Fruit fly (Drosophila melanogaster): ENCODE measurements around the gene ome.
A peak's percentile ranks its signal among the peaks of the same experiment; 100 is the strongest.

The ome gene

DNA sequence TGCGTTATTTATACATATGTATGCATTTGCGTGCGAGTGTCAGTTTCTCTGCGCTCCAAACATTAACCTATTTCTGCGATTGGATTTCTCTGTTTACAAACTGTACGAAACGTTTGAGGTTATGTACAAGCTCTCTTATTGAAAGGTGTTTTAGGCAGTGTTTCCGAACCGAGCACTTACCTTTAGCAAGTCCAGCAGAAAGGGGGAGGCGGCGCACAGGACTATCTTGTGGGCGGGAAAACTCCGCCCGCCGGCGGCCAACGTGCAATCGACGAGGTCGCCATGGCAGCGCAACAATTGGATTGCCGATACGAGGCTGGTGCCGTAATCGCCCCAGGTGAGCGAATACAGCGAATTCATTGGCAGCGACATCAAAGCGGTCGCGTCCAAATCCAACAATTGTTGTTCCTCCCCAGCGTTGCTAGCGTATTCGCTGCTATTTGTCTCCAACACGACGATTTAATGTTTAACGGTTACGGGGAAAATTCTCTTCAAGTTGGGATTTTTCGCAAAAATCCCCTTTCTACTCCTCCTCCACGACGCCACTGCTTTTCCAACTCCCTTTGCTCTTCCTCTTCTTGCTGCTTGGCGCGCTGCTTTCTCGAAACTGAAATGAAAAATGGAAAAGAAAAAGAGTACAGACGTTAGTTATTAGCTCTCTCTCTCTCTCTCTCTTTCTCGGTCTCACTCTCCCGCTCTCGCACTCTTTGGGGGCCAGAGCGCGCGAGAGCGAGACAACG lies 84.3 kb downstream of the ome start:
- TF ChIP-seq Oli (tag; optimal IDR thresholded peaks at IDR 0.05) (peak; percentile 86), CG7928 (GFP tag; optimal IDR thresholded peaks at IDR 0.05) (peak; percentile 62), CG7786 (GFP tag; optimal IDR thresholded peaks at IDR 0.05) (peak; percentile 95), CG2889 (GFP tag; IDR thresholded peaks at IDR 0.05) (peak; percentile 90), CG1529 (GFP tag; optimal IDR thresholded peaks at IDR 0.05) (peak; percentile 82), CG18619 (GFP tag; optimal IDR thresholded peaks at IDR 0.05) (peak; percentile 87), CkIIα-i1 (GFP tag; IDR thresholded peaks at IDR 0.05) (peak; percentile 45; the same call in 1 of the 2 replicates), CG13287 (GFP tag; IDR thresholded peaks at IDR 0.05; ENCODE audit: partially characterized antibody) (0 out of 2 replicates have a peak, but pooled peaks have one; percentile 6), CG14050 (GFP tag; IDR thresholded peaks at IDR 0.05) (peak; percentile 89), ap (GFP tag; IDR thresholded peaks at IDR 0.05) (peak; percentile 81), ttk (GFP tag; IDR thresholded peaks at IDR 0.05) (peak; percentile 86), mirr (GFP tag; optimal IDR thresholded peaks at IDR 0.05) (peak; percentile 71), Neu2 (GFP tag; optimal IDR thresholded peaks at IDR 0.05; ENCODE audit: borderline replicate concordance) (peak; percentile 51), NFAT (GFP tag; IDR thresholded peaks at IDR 0.05) (peak; percentile 94), Mrtf (GFP tag; IDR thresholded peaks at IDR 0.05) (peak; percentile 89), CG8944 (GFP tag; optimal IDR thresholded peaks at IDR 0.05) (peak; percentile 91), CG13123 (GFP tag; optimal IDR thresholded peaks at IDR 0.05) (peak; percentile 56), sna (GFP tag; IDR thresholded peaks at IDR 0.05; ENCODE audit: partially characterized antibody) (peak; percentile 12; the same call in 1 of the 2 replicates), Ptx1 (GFP tag; IDR thresholded peaks at IDR 0.05) (peak; percentile 89), CG10147 (GFP tag; optimal IDR thresholded peaks at IDR 0.05) (peak; percentile 72), CG10543 (GFP tag; optimal IDR thresholded peaks at IDR 0.05) (peak; percentile 73), CG13296 (GFP tag; optimal IDR thresholded peaks at IDR 0.05) (peak; percentile 72), jumu (GFP tag; optimal IDR thresholded peaks at IDR 0.05) (peak; percentile 91), al (GFP tag; IDR thresholded peaks at IDR 0.05) (peak; percentile 88), az2 (GFP tag; optimal IDR thresholded peaks at IDR 0.05) (peak; percentile 90), row (GFP tag; IDR thresholded peaks at IDR 0.05) (peak; percentile 91), CG9437 (GFP tag; optimal IDR thresholded peaks at IDR 0.05) (peak; percentile 66), Abd-B (GFP tag; optimal IDR thresholded peaks at IDR 0.05) (peak; percentile 67), jing (GFP tag; optimal IDR thresholded peaks at IDR 0.05) (peak; percentile 63), Poxn (GFP tag; IDR thresholded peaks at IDR 0.05) (peak; percentile 74; the same call in 1 of the 2 replicates), CG8359 (GFP tag; optimal IDR thresholded peaks at IDR 0.05; ENCODE audit: borderline replicate concordance) (peak; percentile 55), CG43689 (GFP tag; IDR thresholded peaks at IDR 0.05) (peak; percentile 85), CG14667 (GFP tag; IDR thresholded peaks at IDR 0.05) (peak; percentile 78), peb (GFP tag; IDR thresholded peaks at IDR 0.05) (peak; percentile 88), emc (GFP tag; optimal IDR thresholded peaks at IDR 0.05) (peak; percentile 88), CG10959 (GFP tag; IDR thresholded peaks at IDR 0.05) (peak; percentile 55; the same call in 1 of the 2 replicates), Ssrp (tag; optimal IDR thresholded peaks at IDR 0.05) (peak; percentile 85), Gug (GFP tag; IDR thresholded peaks at IDR 0.05) (peak; percentile 91), CG8281 (tag; optimal IDR thresholded peaks at IDR 0.05) (peak; percentile 47), knrl (GFP tag; IDR thresholded peaks at IDR 0.05; ENCODE audit: partially characterized antibody) (peak; percentile 25; the same call in 1 of the 3 replicates), CG11093 (GFP tag; IDR thresholded peaks at IDR 0.05) (peak; percentile 85; the same call in 2 of the 3 replicates), Mad (GFP tag; optimal IDR thresholded peaks at IDR 0.05) (peak; percentile 85), ken (GFP tag; IDR thresholded peaks at IDR 0.05) (peak; percentile 91), CG12769 (tag; optimal IDR thresholded peaks at IDR 0.05) (peak; percentile 97), so (GFP tag; IDR thresholded peaks at IDR 0.05) (peak; percentile 93), CG15479 (GFP tag; optimal IDR thresholded peaks at IDR 0.05) (no peak), btn (GFP tag; optimal IDR thresholded peaks at IDR 0.05) (peak; percentile 73), D19A (tag; optimal IDR thresholded peaks at IDR 0.05) (peak; percentile 68), CG2875 (GFP tag; optimal IDR thresholded peaks at IDR 0.05) (peak; percentile 75)

All from whole organism, embryonic.